Fruit fly (Drosophila melanogaster): ENCODE measurements around the gene Wdfy2.

Wdfy2 gene

DNA sequence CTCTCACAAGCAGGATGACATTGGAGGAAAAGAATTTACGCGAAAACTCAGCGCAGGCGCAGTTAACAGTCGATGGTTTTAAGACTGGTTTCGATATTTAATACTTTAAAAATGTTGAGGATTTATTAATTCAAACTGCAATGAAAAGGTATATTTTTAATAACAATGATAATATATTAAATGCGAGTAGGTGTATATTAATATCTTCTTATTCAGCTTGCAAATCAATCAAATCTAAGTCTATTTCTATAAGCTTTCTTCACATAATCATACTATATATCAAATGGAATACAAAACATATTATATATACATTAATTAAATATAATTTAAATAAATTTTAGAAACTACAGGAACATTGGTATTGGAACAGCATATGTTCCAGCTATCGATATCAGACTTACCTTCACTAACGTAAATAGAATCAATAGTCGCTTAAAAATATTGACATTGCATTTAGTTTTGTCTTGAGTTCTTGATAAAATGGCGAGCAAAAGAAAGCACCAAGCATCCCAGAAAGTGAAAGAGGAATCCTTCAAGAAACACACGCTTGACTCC, 12.6 kb downstream of the Wdfy2 start, which contains the start of the genes TBC1D16 and holn1:
TBC1D16 (minus strand) TSS at position 51 of the 555 bp plus-strand sequence.
holn1 (plus strand) TSS at position 390 of the 555 bp plus-strand sequence.
- no peak for TF ChIP-seq CG17801 (GFP tag; optimal IDR thresholded peaks at IDR 0.05; ENCODE audit: partially characterized antibody)

DNA sequence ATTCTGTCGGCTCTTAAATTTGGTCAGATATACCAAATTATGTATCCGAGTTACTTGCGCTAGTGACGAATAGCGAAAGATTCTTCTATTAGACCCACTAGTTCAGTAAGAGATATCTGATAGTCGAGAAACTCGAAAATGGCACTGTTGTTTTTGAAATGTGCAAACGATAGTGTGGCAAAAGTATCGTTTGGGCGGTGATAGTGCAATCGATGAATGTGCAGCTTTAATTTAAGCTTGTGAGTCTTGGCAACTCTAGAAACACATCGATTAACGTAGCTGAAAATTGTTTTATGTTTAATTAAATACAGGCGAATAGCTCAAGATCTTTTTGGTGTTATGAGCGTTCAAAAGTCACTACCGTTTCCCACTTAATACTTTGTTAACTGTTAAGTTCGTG, 14.2 kb downstream of the Wdfy2 start, which contains the start of gene STUB1:
STUB1 (plus strand) TSS at position 232 of the 400 bp plus-strand sequence.
- TF ChIP-seq CG17801 (GFP tag; optimal IDR thresholded peaks at IDR 0.05; ENCODE audit: partially characterized antibody), result peak; percentile 29

dm6 chr2L:10439174-10439573, 16.1 kb downstream of the Wdfy2 start, which contains the start of gene Nse4:
Gene Nse4, plus strand, starts transcription at chr2L:10439440.
- peak; percentile 31 for TF ChIP-seq CG17801 (GFP tag; optimal IDR thresholded peaks at IDR 0.05; ENCODE audit: partially characterized antibody)

DNA sequence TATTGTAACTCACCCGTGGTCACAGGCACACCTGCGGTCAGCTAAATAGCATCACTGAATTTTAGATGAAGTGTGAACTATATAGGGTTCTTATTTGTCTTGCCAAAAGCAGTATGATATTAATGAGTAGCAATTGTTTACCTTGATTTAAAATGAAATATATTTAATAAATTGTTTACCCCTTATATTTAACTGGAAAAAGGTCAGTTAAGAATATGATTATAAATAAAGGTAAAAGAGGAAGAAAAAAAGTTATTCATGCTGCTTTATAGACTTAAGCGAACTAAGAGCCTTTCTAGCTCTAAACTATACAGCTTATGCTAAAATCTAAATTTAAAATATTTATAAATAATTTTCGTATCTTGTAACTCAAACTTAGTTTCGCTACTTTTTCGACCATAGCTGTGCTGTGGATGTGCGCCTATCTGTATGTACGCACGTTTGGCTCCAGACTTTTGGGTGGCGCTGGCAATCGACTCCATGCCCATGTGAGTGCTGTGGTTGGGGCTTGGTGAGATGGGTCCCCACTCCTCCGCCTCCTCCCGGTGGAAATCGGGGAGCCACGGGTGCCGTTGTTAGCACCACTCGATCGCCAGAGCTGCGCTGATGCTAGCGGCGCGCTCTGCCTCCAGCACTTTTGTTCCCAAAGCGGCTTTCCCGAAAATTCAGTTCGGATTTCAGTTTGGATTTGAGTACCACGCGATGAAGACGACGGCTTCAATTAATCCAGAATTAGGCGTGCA, 19.1 kb downstream of the Wdfy2 start, which contains the start of gene loh:
loh (plus strand) TSS at position 487 of the 743 bp plus-strand sequence.
- no peak for TF ChIP-seq CG17801 (GFP tag; optimal IDR thresholded peaks at IDR 0.05; ENCODE audit: partially characterized antibody)

DNA sequence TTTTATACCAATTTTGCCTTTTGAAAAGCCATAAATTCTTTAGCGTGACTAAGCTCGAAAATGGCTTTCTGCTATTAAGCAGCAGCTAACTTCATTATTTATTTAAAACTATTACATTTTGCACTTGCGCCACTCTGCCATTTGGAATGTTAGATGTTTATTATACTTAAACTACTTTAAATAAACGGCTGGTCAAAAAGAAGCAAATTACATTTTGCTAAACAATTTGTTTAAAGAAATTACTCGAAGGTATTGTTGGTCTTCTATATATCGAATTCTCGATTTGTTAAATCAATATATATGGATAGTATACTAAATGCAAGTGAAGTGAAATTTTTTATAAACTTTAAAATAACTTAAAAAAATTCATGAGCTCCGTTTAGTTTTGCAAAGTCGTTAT, 29.2 kb downstream of the Wdfy2 start, which contains the start of gene ppk10:
ppk10 (minus strand) TSS at position 101 of the 400 bp plus-strand sequence.
- TF ChIP-seq CG17801 (GFP tag; optimal IDR thresholded peaks at IDR 0.05; ENCODE audit: partially characterized antibody), result no peak

dm6 chr2L:10455944-10456520, 32.9 kb downstream of the Wdfy2 start:
- no peak for TF ChIP-seq CG17801 (GFP tag; optimal IDR thresholded peaks at IDR 0.05; ENCODE audit: partially characterized antibody)

- peak; percentile 45 for TF ChIP-seq CG17801 (GFP tag; optimal IDR thresholded peaks at IDR 0.05; ENCODE audit: partially characterized antibody)
Observed at dm6 chr2L:10457191-10457899, 34.3 kb downstream of the Wdfy2 start, which contains the start of the genes LManI and LManII. Gene LManI, minus strand, starts transcription at chr2L:10457241. Gene LManII, plus strand, starts transcription at chr2L:10457658.

DNA sequence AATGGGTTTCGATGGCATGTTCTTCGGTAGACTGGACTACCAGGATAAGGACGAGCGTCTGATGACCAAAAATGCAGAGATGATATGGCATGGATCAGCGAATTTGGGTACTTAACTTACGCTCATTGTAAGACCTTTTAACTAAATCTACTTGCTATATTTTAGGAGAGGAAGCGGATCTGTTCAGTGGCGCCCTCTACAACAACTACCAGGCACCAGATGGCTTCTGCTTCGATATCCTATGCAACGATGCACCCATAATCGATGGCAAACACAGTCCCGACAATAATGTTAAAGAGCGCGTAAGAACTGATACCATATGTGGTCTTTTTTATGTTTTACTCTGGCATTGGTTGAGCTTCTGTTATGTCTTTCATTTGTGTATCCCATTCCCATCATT, 35.9 kb downstream of the Wdfy2 start:
- no peak for TF ChIP-seq CG17801 (GFP tag; optimal IDR thresholded peaks at IDR 0.05; ENCODE audit: partially characterized antibody)

dm6 chr2L:10466865-10467270, 43.8 kb downstream of the Wdfy2 start:
- TF ChIP-seq CG17801 (GFP tag; optimal IDR thresholded peaks at IDR 0.05; ENCODE audit: partially characterized antibody), result no peak

- no peak for TF ChIP-seq CG17801 (GFP tag; optimal IDR thresholded peaks at IDR 0.05; ENCODE audit: partially characterized antibody)
Observed at dm6 chr2L:10468388-10468787, 45.3 kb downstream of the Wdfy2 start.

- no peak for TF ChIP-seq CG17801 (GFP tag; optimal IDR thresholded peaks at IDR 0.05; ENCODE audit: partially characterized antibody)
Observed at dm6 chr2L:10468978-10469377, 45.9 kb downstream of the Wdfy2 start.

- TF ChIP-seq CG17801 (GFP tag; optimal IDR thresholded peaks at IDR 0.05; ENCODE audit: partially characterized antibody), result no peak
Observed at dm6 chr2L:10470211-10470610, 47.1 kb downstream of the Wdfy2 start.

dm6 chr2L:10472257-10472656, 49.2 kb downstream of the Wdfy2 start:
- no peak for TF ChIP-seq CG17801 (GFP tag; optimal IDR thresholded peaks at IDR 0.05; ENCODE audit: partially characterized antibody)

- TF ChIP-seq CG17801 (GFP tag; optimal IDR thresholded peaks at IDR 0.05; ENCODE audit: partially characterized antibody), result peak; percentile 72
Observed at dm6 chr2L:10474268-10474678, 51.2 kb downstream of the Wdfy2 start, which contains the start of gene RluA-1. Gene RluA-1, minus strand, starts transcription at chr2L:10474349.

DNA sequence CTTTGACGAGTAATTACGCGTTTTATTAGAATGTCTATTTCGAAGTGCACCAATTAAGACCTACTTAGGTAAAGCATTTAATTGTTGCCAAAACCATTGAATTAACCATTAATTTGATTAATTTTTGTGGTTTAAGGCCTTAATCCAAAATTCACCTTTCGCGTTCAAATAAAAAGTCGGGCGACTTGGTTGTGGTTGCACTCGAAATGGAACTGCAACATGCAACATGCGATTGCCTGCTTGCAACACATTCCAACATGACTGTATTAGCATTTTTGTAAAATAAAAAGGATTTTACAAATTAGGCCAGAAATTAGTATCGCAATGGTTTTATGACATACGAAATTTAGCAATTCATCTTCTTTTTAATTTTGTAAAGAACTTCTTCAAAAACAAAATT, 51.7 kb downstream of the Wdfy2 start:
- no peak for TF ChIP-seq CG17801 (GFP tag; optimal IDR thresholded peaks at IDR 0.05; ENCODE audit: partially characterized antibody)
